Fruit fly (Drosophila melanogaster): ENCODE data around the gene ine.

ine gene

DNA sequence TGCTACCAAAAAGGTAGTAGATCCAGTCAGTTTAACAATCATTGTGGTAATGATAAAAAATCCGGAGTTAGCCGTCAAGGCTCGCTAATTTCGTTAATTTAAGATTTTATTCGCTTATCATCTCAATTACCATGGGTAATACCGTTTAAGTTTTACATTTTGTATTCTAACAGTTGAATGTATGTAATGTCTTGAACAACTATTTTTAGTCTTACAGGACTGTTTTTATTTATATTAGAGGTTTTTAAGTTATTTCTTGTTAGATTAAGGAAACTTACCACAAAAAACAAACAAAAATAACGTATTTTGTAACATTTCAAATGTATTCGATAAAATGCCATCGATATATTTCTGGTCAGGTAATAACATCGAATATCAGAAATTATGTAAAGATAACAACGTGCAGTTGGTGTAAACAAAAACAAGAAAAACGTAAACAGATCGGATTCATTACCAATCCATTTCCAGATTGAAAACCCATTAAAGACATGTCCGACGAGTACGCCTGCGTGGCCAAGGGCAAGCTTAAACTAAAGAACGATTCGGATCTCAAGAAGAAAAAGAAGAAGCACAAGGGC is 34.7 kb downstream of the ine start, which contains the start of the genes Sfp24F and CG15432 (continued):
- TF ChIP-seq tio (GFP tag; optimal IDR thresholded peaks at IDR 0.05): no peak
- TF ChIP-seq CG2889 (GFP tag; IDR thresholded peaks at IDR 0.05): no peak
- no peak for TF ChIP-seq CG4282 (GFP tag; optimal IDR thresholded peaks at IDR 0.05)
- TF ChIP-seq Ets97D (GFP tag; optimal IDR thresholded peaks at IDR 0.05): peak; percentile 8
- TF ChIP-seq CG5953 (GFP tag; IDR thresholded peaks at IDR 0.05): no peak
- TF ChIP-seq lola (GFP tag; optimal IDR thresholded peaks at IDR 0.05): no peak
- no peak; the same call in 2 of the 3 replicates for TF ChIP-seq CG7963 (GFP tag; IDR thresholded peaks at IDR 0.05; ENCODE audit: partially characterized antibody)
- TF ChIP-seq pum (GFP tag; optimal IDR thresholded peaks at IDR 0.05): no peak
- TF ChIP-seq HHEX (GFP tag; optimal IDR thresholded peaks at IDR 0.05): no peak
- TF ChIP-seq CG13775 (GFP tag; optimal IDR thresholded peaks at IDR 0.05): no peak
- TF ChIP-seq hth (optimal IDR thresholded peaks at IDR 0.05): no peak
- no peak for TF ChIP-seq nerfin-2 (GFP tag; IDR thresholded peaks at IDR 0.05; ENCODE audit: partially characterized antibody)
- no peak for TF ChIP-seq CG17359 (tag; optimal IDR thresholded peaks at IDR 0.05)
- peak; percentile 61; the same call in 1 of the 3 replicates for TF ChIP-seq CG6791 (GFP tag; IDR thresholded peaks at IDR 0.05; ENCODE audit: partially characterized antibody)
- TF ChIP-seq D19A (tag; optimal IDR thresholded peaks at IDR 0.05): no peak
- no peak for TF ChIP-seq sna (GFP tag; IDR thresholded peaks at IDR 0.05; ENCODE audit: partially characterized antibody)
- TF ChIP-seq CG10979 (tag; optimal IDR thresholded peaks at IDR 0.05): no peak
- TF ChIP-seq p53 (GFP tag; optimal IDR thresholded peaks at IDR 0.05): no peak
- TF ChIP-seq CG6254 (GFP tag; optimal IDR thresholded peaks at IDR 0.05): no peak
- no peak for TF ChIP-seq Xrp1 (GFP tag; IDR thresholded peaks at IDR 0.05)
- no peak for TF ChIP-seq pfk (GFP tag; optimal IDR thresholded peaks at IDR 0.05)
- TF ChIP-seq CG2712 (tag; optimal IDR thresholded peaks at IDR 0.05): no peak
- TF ChIP-seq H2.0 (GFP tag; IDR thresholded peaks at IDR 0.05): no peak
- TF ChIP-seq esg (GFP tag; conservative IDR thresholded peaks at IDR 0.05): no peak
- TF ChIP-seq az2 (GFP tag; optimal IDR thresholded peaks at IDR 0.05): no peak
- TF ChIP-seq CG34224 (GFP tag; IDR thresholded peaks at IDR 0.05; ENCODE audit: partially characterized antibody): peak; percentile 63; the same call in 2 of the 3 replicates
- no peak for TF ChIP-seq CG30403 (GFP tag; optimal IDR thresholded peaks at IDR 0.05)
- TF ChIP-seq CG8388 (GFP tag; optimal IDR thresholded peaks at IDR 0.05): no peak
- TF ChIP-seq CG2678 (tag; optimal IDR thresholded peaks at IDR 0.05): no peak
- peak; percentile 72 for TF ChIP-seq CG2116 (GFP tag; optimal IDR thresholded peaks at IDR 0.05)
- TF ChIP-seq Hey (tag; optimal IDR thresholded peaks at IDR 0.05): no peak
- TF ChIP-seq D (optimal IDR thresholded peaks at IDR 0.05): no peak
- no peak for TF ChIP-seq D (GFP tag; optimal IDR thresholded peaks at IDR 0.05)
- no peak for TF ChIP-seq CG12744 (GFP tag; optimal IDR thresholded peaks at IDR 0.05)
- TF ChIP-seq Atf-2 (GFP tag; optimal IDR thresholded peaks at IDR 0.05): no peak
- no peak for TF ChIP-seq HLH3B (GFP tag; IDR thresholded peaks at IDR 0.05)
- no peak for TF ChIP-seq lab (GFP tag; optimal IDR thresholded peaks at IDR 0.05)
- no peak for TF ChIP-seq mld (GFP tag; IDR thresholded peaks at IDR 0.05; ENCODE audit: partially characterized antibody)
- TF ChIP-seq Sin3A (optimal IDR thresholded peaks at IDR 0.05): no peak
- TF ChIP-seq btn (GFP tag; optimal IDR thresholded peaks at IDR 0.05): no peak
- no peak for TF ChIP-seq Abd-B (GFP tag; optimal IDR thresholded peaks at IDR 0.05)
- TF ChIP-seq abd-A (tag; optimal IDR thresholded peaks at IDR 0.05): no peak
- no peak for TF ChIP-seq CG7928 (GFP tag; optimal IDR thresholded peaks at IDR 0.05)
- no peak for TF ChIP-seq ranshi (GFP tag; IDR thresholded peaks at IDR 0.05)
- no peak for TF ChIP-seq CG14860 (GFP tag; IDR thresholded peaks at IDR 0.05; ENCODE audit: partially characterized antibody)
- no peak for TF ChIP-seq tap (tag; optimal IDR thresholded peaks at IDR 0.05)
- TF ChIP-seq CG30020 (tag; optimal IDR thresholded peaks at IDR 0.05): peak; percentile 76
- TF ChIP-seq CG11560 (tag; IDR thresholded peaks at IDR 0.05): peak; percentile 98
- TF ChIP-seq vvl (GFP tag; IDR thresholded peaks at IDR 0.05): no peak
- peak; percentile 83 for TF ChIP-seq stwl (tag; optimal IDR thresholded peaks at IDR 0.05)
